Fruit fly (Drosophila melanogaster) whole organism, embryonic: Measurements from ENCODE around the gene CG14120.
A peak's percentile ranks its signal among the peaks of the same experiment; 100 is the strongest.

Experiments
- Antp ChIP-seq: fragments of 200-800 bp; sonication (Bioruptor generic); optimal IDR thresholded peaks from 3 replicates; lab custom pipeline; 2016; ENCODE audit warnings: missing biosample characterization, missing genetic modification characterization
- BEAF-32 ChIP-seq: fragments of 200-800 bp; sonication (Bioruptor generic); optimal IDR thresholded peaks from 3 replicates; lab custom pipeline; 2017; ENCODE audit warnings: missing biosample characterization, missing genetic modification characterization, mild to moderate bottlenecking, moderate library complexity, missing genetic modification reagents
- Bteb2 ChIP-seq: fragments of 200-800 bp; sonication (Bioruptor generic); optimal IDR thresholded peaks from 2 replicates; lab custom pipeline; 2016; ENCODE audit warnings: missing biosample characterization, missing genetic modification characterization
- CG10274 ChIP-seq: fragments of 200-800 bp; sonication (Bioruptor generic); optimal IDR thresholded peaks from 3 replicates; lab custom pipeline; 2017; ENCODE audit warnings: missing biosample characterization, mild to moderate bottlenecking, missing genetic modification characterization
- CG10565 ChIP-seq: fragments of 200-800 bp; sonication (Bioruptor generic); optimal IDR thresholded peaks from 3 replicates; lab custom pipeline; 2016; ENCODE audit warnings: missing biosample characterization, mild to moderate bottlenecking, missing genetic modification characterization
- CG14965 ChIP-seq: fragments of 200-800 bp; sonication (Bioruptor generic); optimal IDR thresholded peaks from 2 replicates; lab custom pipeline; 2016; ENCODE audit warnings: missing biosample characterization, missing genetic modification characterization, borderline replicate concordance
- CG15269 ChIP-seq: fragments of 200-800 bp; sonication (Bioruptor generic); optimal IDR thresholded peaks from 2 replicates; lab custom pipeline; 2018; ENCODE audit warnings: missing biosample characterization, mild to moderate bottlenecking, missing genetic modification characterization, moderate library complexity
- CG1529 ChIP-seq: fragments of 200-800 bp; sonication (Bioruptor generic); optimal IDR thresholded peaks from 3 replicates; lab custom pipeline; 2018; ENCODE audit warnings: missing biosample characterization, missing genetic modification characterization
- CG15479 ChIP-seq: fragments of 200-800 bp; sonication (Bioruptor generic); optimal IDR thresholded peaks from 3 replicates; lab custom pipeline; 2019; ENCODE audit warnings: missing biosample characterization, mild to moderate bottlenecking, missing genetic modification characterization, moderate library complexity
- CG1603 ChIP-seq: fragments of 200-800 bp; sonication (Bioruptor generic); optimal IDR thresholded peaks from 2 replicates; lab custom pipeline; 2019; ENCODE audit warnings: missing biosample characterization, mild to moderate bottlenecking, missing genetic modification characterization, moderate library complexity
- CG17361 ChIP-seq: fragments of 200-800 bp; sonication (Bioruptor generic); IDR thresholded peaks from 3 replicates; pipeline ENCODE4 v1.3.6; 2022; ENCODE audit warnings: missing biosample characterization, missing genetic modification characterization
- CG17612 ChIP-seq: fragments of 200-800 bp; sonication (Bioruptor generic); IDR thresholded peaks from 2 replicates; pipeline ENCODE4 v1.3.6; 2022; ENCODE audit warnings: missing biosample characterization, missing genetic modification characterization
- CG17829 ChIP-seq: fragments of 200-800 bp; optimal IDR thresholded peaks from 2 replicates; lab custom pipeline; 2019; ENCODE audit warnings: missing biosample characterization, mild to moderate bottlenecking, missing genetic modification characterization, moderate library complexity
- CG1792 ChIP-seq: fragments of 200-800 bp; sonication (Bioruptor generic); optimal IDR thresholded peaks from 2 replicates; lab custom pipeline; 2016; ENCODE audit warnings: missing biosample characterization, missing genetic modification characterization
- CG18619 ChIP-seq: fragments of 200-800 bp; sonication (Bioruptor generic); optimal IDR thresholded peaks from 3 replicates; lab custom pipeline; 2017; ENCODE audit warnings: missing biosample characterization, mild to moderate bottlenecking, missing genetic modification characterization
- CG2678 ChIP-seq: fragments of 200-800 bp; sonication (Bioruptor generic); optimal IDR thresholded peaks from 3 replicates; lab custom pipeline; 2019; ENCODE audit warnings: missing biosample characterization, mild to moderate bottlenecking, missing genetic modification characterization, moderate library complexity
- CG4707 ChIP-seq: fragments of 200-800 bp; sonication (Bioruptor generic); optimal IDR thresholded peaks from 2 replicates; lab custom pipeline; 2018; ENCODE audit warnings: missing biosample characterization, mild to moderate bottlenecking, missing genetic modification characterization, moderate library complexity
- CG5245 ChIP-seq: fragments of 200-800 bp; sonication (Bioruptor generic); optimal IDR thresholded peaks from 3 replicates; lab custom pipeline; 2016; ENCODE audit warnings: missing biosample characterization, missing genetic modification characterization
- CG6791 ChIP-seq: fragments of 200-800 bp; sonication (Bioruptor generic); IDR thresholded peaks from 3 replicates; pipeline ENCODE4 v1.3.6; 2022; ENCODE audit warnings: missing biosample characterization, missing genetic modification characterization; ENCODE audit not compliant: partially characterized antibody
- CG7745 ChIP-seq: fragments of 200-800 bp; sonication (Bioruptor generic); optimal IDR thresholded peaks from 2 replicates; lab custom pipeline; 2018; ENCODE audit warnings: missing biosample characterization, mild to moderate bottlenecking, missing genetic modification characterization, moderate library complexity
- CG7839 ChIP-seq: fragments of 200-800 bp; sonication (Bioruptor generic); optimal IDR thresholded peaks from 3 replicates; lab custom pipeline; 2018; ENCODE audit warnings: missing biosample characterization, mild to moderate bottlenecking, missing genetic modification characterization, moderate library complexity
- CG8089 ChIP-seq: fragments of 200-800 bp; sonication (Bioruptor generic); optimal IDR thresholded peaks from 3 replicates; lab custom pipeline; 2016; ENCODE audit warnings: missing biosample characterization, missing genetic modification characterization
- CG9215 ChIP-seq: fragments of 200-800 bp; sonication (Bioruptor generic); IDR thresholded peaks from 2 replicates; pipeline ENCODE4 v1.3.6; 2022; ENCODE audit warnings: missing biosample characterization, missing genetic modification characterization
- Dbx ChIP-seq: fragments of 200-800 bp; sonication (Bioruptor generic); IDR thresholded peaks from 3 replicates; pipeline ENCODE4 v1.3.6; 2022; ENCODE audit warnings: missing biosample characterization, missing genetic modification characterization
- Dref ChIP-seq: fragments of 200-800 bp; sonication (Bioruptor generic); IDR thresholded peaks from 2 replicates; pipeline ENCODE4 v1.3.6; 2022; ENCODE audit warnings: missing biosample characterization, missing genetic modification characterization
- E2f2 ChIP-seq: fragments of 200-800 bp; sonication (Bioruptor generic); IDR thresholded peaks from 2 replicates; pipeline ENCODE4 v1.3.6; 2022; ENCODE audit warnings: missing biosample characterization, missing genetic modification characterization
- Ets65A ChIP-seq: fragments of 200-800 bp; sonication (Bioruptor generic); peaks from one replicate; lab custom pipeline; 2016; ENCODE audit warnings: missing biosample characterization, missing genetic modification characterization
- Gug ChIP-seq: fragments of 200-800 bp; sonication (Bioruptor generic); IDR thresholded peaks from 4 replicates; pipeline ENCODE4 v1.3.6; 2022; ENCODE audit warnings: missing biosample characterization, missing genetic modification characterization
- Meics ChIP-seq: fragments of 200-800 bp; sonication (Bioruptor generic); optimal IDR thresholded peaks from 2 replicates; lab custom pipeline; 2017; ENCODE audit warnings: missing biosample characterization, mild to moderate bottlenecking, missing genetic modification characterization
- Nf-YB ChIP-seq: fragments of 200-800 bp; sonication (Bioruptor generic); optimal IDR thresholded peaks from 3 replicates; lab custom pipeline; 2019; ENCODE audit warnings: missing biosample characterization, mild to moderate bottlenecking, missing genetic modification characterization, moderate library complexity
- Six4 ChIP-seq: fragments of 200-800 bp; sonication (Bioruptor generic); optimal IDR thresholded peaks from 2 replicates; lab custom pipeline; 2016; ENCODE audit warnings: missing biosample characterization, missing genetic modification characterization
- Sox100B ChIP-seq: fragments of 200-800 bp; sonication (Bioruptor generic); optimal IDR thresholded peaks from 3 replicates; lab custom pipeline; 2018; ENCODE audit warnings: missing biosample characterization, mild to moderate bottlenecking, missing genetic modification characterization
- Spps ChIP-seq: fragments of 200-800 bp; sonication (Bioruptor generic); optimal IDR thresholded peaks from 2 replicates; lab custom pipeline; 2018; ENCODE audit warnings: missing biosample characterization, mild to moderate bottlenecking, missing genetic modification characterization
- Taf1 ChIP-seq: fragments of 200-800 bp; sonication (Bioruptor generic); IDR thresholded peaks from 2 replicates; pipeline ENCODE4 v1.3.6; 2022; ENCODE audit warnings: missing biosample characterization, missing genetic modification characterization
- YL-1 ChIP-seq: fragments of 200-800 bp; sonication (Bioruptor generic); optimal IDR thresholded peaks from 3 replicates; lab custom pipeline; 2017; ENCODE audit warnings: missing biosample characterization, mild to moderate bottlenecking, missing genetic modification characterization
- bigmax ChIP-seq: fragments of 200-800 bp; sonication (Bioruptor generic); optimal IDR thresholded peaks from 2 replicates; lab custom pipeline; 2018; ENCODE audit warnings: missing biosample characterization, mild to moderate bottlenecking, missing genetic modification characterization
- chif ChIP-seq, 2 experiments: fragments of 200-800 bp; sonication (Bioruptor generic); optimal IDR thresholded peaks; 3 replicates each; lab custom pipeline; 2016; ENCODE audit warnings: missing biosample characterization in 2 of 2, missing genetic modification characterization in 2 of 2
- ci ChIP-seq: fragments of 200-800 bp; sonication (Bioruptor generic); IDR thresholded peaks from 3 replicates; pipeline ENCODE4 v1.3.6; 2022; ENCODE audit warnings: missing biosample characterization, missing genetic modification characterization
- croc ChIP-seq: fragments of 200-800 bp; sonication (Bioruptor generic); conservative IDR thresholded peaks from 3 replicates; pipeline ENCODE4 v1.3.6; 2022; ENCODE audit warnings: missing biosample characterization, missing genetic modification characterization
- danr ChIP-seq: fragments of 200-800 bp; sonication (Bioruptor generic); IDR thresholded peaks from 2 replicates; pipeline ENCODE4 v1.3.6; 2022; ENCODE audit warnings: missing biosample characterization, missing genetic modification characterization
- eve ChIP-seq, 2 experiments: fragments of >200 bp; optimal IDR thresholded peaks; 2 replicates each; lab custom pipeline; 2017; ENCODE audit warnings: missing biosample characterization in 2 of 2, missing genetic modification characterization in 2 of 2
- gro ChIP-seq: fragments of 200-800 bp; sonication (Bioruptor generic); optimal IDR thresholded peaks from 2 replicates; lab custom pipeline; 2016; ENCODE audit warnings: missing biosample characterization, missing genetic modification characterization
- gsb-n ChIP-seq: fragments of 200-800 bp; sonication (Bioruptor generic); optimal IDR thresholded peaks from 3 replicates; lab custom pipeline; 2018; ENCODE audit warnings: missing biosample characterization, mild to moderate bottlenecking, missing genetic modification characterization
- jumu ChIP-seq: fragments of 200-800 bp; sonication (Bioruptor generic); optimal IDR thresholded peaks from 3 replicates; lab custom pipeline; 2016; ENCODE audit warnings: missing biosample characterization, missing genetic modification characterization
- pfk ChIP-seq: fragments of 200-800 bp; sonication (Bioruptor generic); optimal IDR thresholded peaks from 2 replicates; lab custom pipeline; 2018; ENCODE audit warnings: missing biosample characterization, mild to moderate bottlenecking, missing genetic modification characterization, moderate library complexity
- prd ChIP-seq, 3 experiments: fragments of >200 bp in 2 of 3; fragments of 200-800 bp in 1 of 3; sonication (Bioruptor generic) in 1 of 3; optimal IDR thresholded peaks in 2 of 3; IDR thresholded peaks in 1 of 3; 2 replicates in 2 of 3; 3 replicates in 1 of 3; pipeline versions ENCODE4 v1.3.6 to Lab custom; 2017 to 2022; ENCODE audit warnings: missing biosample characterization in 1 of 3, missing genetic modification characterization in 1 of 3
- sna ChIP-seq: fragments of 200-800 bp; sonication (Bioruptor generic); IDR thresholded peaks from 2 replicates; pipeline ENCODE4 v1.3.6; 2022; ENCODE audit warnings: missing biosample characterization, missing genetic modification characterization; ENCODE audit not compliant: partially characterized antibody
- ssp ChIP-seq: fragments of 200-800 bp; sonication (Bioruptor generic); IDR thresholded peaks from 2 replicates; pipeline ENCODE4 v1.3.6; 2022; ENCODE audit warnings: missing biosample characterization, missing genetic modification characterization
- z ChIP-seq: fragments of 200-800 bp; sonication (Bioruptor generic); IDR thresholded peaks from 3 replicates; pipeline ENCODE4 v1.3.6; 2022; ENCODE audit warnings: missing biosample characterization, missing genetic modification characterization

CG14120 gene

DNA sequence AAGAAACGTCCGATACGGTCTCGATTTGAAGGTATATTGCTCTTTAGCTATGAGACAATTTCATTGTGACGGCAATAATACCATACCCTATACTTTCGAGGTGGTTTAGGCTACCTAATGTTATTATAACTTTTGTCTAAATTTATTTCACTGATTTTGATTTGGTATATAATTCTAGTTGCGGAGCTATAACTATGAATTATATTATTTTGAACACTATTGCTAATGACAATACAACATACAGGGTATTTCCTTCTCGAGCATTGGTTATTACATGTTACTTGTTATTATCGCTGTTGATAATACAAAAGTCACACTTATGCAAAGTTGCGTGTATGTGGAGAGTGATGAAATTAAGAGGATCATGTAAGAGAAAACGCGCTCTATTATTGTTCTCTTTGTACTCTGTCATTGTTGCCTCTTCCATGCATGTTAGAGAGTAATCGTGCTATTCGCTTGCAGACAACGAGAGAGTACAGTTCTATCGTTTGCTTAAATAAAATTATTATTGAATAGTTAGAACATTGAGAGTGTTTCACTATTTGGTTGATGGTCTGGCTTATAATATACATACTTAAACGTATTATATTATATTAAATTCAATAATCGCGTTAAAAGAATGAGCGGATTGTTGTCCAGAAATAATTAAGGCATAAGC lies 28.9 kb downstream of the CG14120 start, which contains the start of gene CG32115 (continued):
- TF ChIP-seq E2f2 (peak; percentile 76), z (GFP tag; lab: Robert Waterston, UW) (no peak), danr (GFP tag; lab: Robert Waterston, UW) (peak; percentile 93; the same call in 1 of the 2 replicates), ssp (GFP tag; lab: Robert Waterston, UW) (peak; percentile 86), Taf1 (GFP tag; lab: Robert Waterston, UW) (peak; percentile 94), eve (GFP tag; optimal IDR thresholded peaks at IDR 0.05; lab: Kevin White, UChicago) (peak in 1 of 2 experiments; percentile 46), pfk (GFP tag; lab: Kevin White, UChicago) (no peak), CG15479 (GFP tag; lab: Kevin White, UChicago) (no peak), CG9215 (GFP tag; lab: Robert Waterston, UW) (peak; percentile 93), CG1529 (GFP tag; lab: Kevin White, UChicago) (peak; percentile 79), croc (peak; percentile 89), Bteb2 (GFP tag; lab: Kevin White, UChicago) (peak; percentile 92), YL-1 (peak; percentile 41), Antp (peak; percentile 82), CG1792 (GFP tag; lab: Kevin White, UChicago) (peak; percentile 90), Gug (GFP tag; lab: Robert Waterston, UW) (peak; percentile 86; the same call in 3 of the 4 replicates), CG14965 (GFP tag; lab: Kevin White, UChicago) (peak; percentile 54), Nf-YB (GFP tag; lab: Kevin White, UChicago) (peak; percentile 78), prd (optimal IDR thresholded peaks at IDR 0.05; lab: Kevin White, UChicago) (no peak), prd (GFP tag; IDR thresholded peaks at IDR 0.05; lab: Robert Waterston, UW) (peak; percentile 96), Six4 (GFP tag; lab: Kevin White, UChicago) (peak; percentile 88), CG7745 (tag; lab: Kevin White, UChicago) (no peak), chif (GFP tag; optimal IDR thresholded peaks at IDR 0.05; lab: Kevin White, UChicago) (peak; percentile 89 to 93), CG18619 (GFP tag; lab: Kevin White, UChicago) (peak; percentile 90), Ets65A (peak; percentile 98), CG1603 (peak; percentile 96), sna (no peak), Dref (GFP tag; lab: Robert Waterston, UW) (peak; percentile 24; the same call in 1 of the 2 replicates), CG4707 (GFP tag; lab: Kevin White, UChicago) (peak; percentile 68), Dbx (GFP tag; lab: Robert Waterston, UW) (peak; percentile 97), CG10274 (GFP tag; lab: Kevin White, UChicago) (peak; percentile 82), CG17829 (tag; lab: Kevin White, UChicago) (peak; percentile 93), Meics (GFP tag; lab: Kevin White, UChicago) (peak; percentile 94), CG5245 (GFP tag; lab: Kevin White, UChicago) (peak; percentile 88), Spps (tag; lab: Kevin White, UChicago) (peak; percentile 63), CG2678 (tag; lab: Kevin White, UChicago) (peak; percentile 98), Sox100B (GFP tag; lab: Kevin White, UChicago) (peak; percentile 86), CG17612 (GFP tag; lab: Robert Waterston, UW) (peak; percentile 85), BEAF-32 (GFP tag; lab: Kevin White, UChicago) (peak; percentile 13), gro (peak; percentile 96), CG8089 (GFP tag; lab: Kevin White, UChicago) (peak; percentile 82), CG17361 (GFP tag; lab: Robert Waterston, UW) (peak; percentile 93; the same call in 2 of the 3 replicates), gsb-n (tag; lab: Kevin White, UChicago) (peak; percentile 86), ci (GFP tag; lab: Robert Waterston, UW) (peak; percentile 95), CG7839 (peak; percentile 97), CG6791 (GFP tag; lab: Robert Waterston, UW) (no peak), CG10565 (GFP tag; lab: Kevin White, UChicago) (peak; percentile 15), jumu (GFP tag; lab: Kevin White, UChicago) (peak; percentile 76), bigmax (GFP tag; lab: Kevin White, UChicago) (peak; percentile 25), CG15269 (tag; lab: Kevin White, UChicago) (peak; percentile 96)
